Worm (Caenorhabditis elegans) whole organism, L4 larva: ENCODE measurements around the gene mrpl-16.
"Not testable (repeated sequence)": the region's sequence is repeated elsewhere in the genome, so short reads cannot be mapped to it uniquely, and the experiment has no call there.

Experiments
- ces-1 ChIP-seq: fragments of 150-350 bp; sonication (generic microtip); optimal IDR thresholded peaks from 4 replicates; lab custom pipeline; 2014; ENCODE audit warnings: missing biosample characterization, missing genetic modification reagents, missing genetic modification characterization
- lin-13 ChIP-seq: fragments of 150-350 bp; optimal IDR thresholded peaks from 2 replicates; lab custom pipeline; 2014; ENCODE audit warnings: missing biosample characterization, missing genetic modification reagents, missing genetic modification characterization
- lin-38 ChIP-seq: fragments of 200-800 bp; sonication (Bioruptor generic); IDR thresholded peaks from 2 replicates; pipeline ENCODE4 v1.3.6; 2022; ENCODE audit warnings: missing genetic modification reagents, missing genetic modification characterization, missing compliant biosample characterization
- lsy-2 ChIP-seq, 2 experiments: fragments of 150-350 bp in 1 of 2; sonication (generic microtip) in 1 of 2; optimal IDR thresholded peaks; 2 replicates each; lab custom pipeline; 2014 to 2017; ENCODE audit warnings: missing biosample characterization in 2 of 2, missing genetic modification characterization in 2 of 2
- nhr-11 ChIP-seq: fragments of 150-350 bp; optimal IDR thresholded peaks from 2 replicates; lab custom pipeline; 2014; ENCODE audit warnings: missing biosample characterization, missing genetic modification characterization
- unc-39 ChIP-seq: sonication (generic microtip); optimal IDR thresholded peaks from 2 replicates; lab custom pipeline; 2017; ENCODE audit warnings: missing biosample characterization, missing genetic modification characterization

DNA sequence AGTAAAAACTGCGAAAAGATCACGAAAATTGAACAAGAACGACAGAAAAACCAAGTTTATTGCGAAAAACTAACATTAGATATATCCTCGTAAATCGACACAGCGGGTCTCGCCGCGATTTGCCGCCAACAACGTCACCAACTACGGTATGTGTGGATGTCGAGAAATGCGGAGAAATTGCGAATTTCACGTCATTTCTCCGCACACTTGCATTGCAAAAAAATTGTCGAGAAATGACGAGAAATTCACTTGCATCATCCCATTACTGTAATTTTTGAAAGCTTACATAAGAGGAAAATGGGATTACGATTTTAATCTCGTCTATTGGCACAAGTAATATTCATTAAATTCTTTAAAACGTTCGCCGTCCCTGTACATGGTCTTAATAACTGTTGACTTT lies 48.4 kb downstream of the mrpl-16 start:
- TF ChIP-seq unc-39; nhr-11 (tag; lab: Kevin White, UChicago); ces-1; lin-13 (GFP tag; lab: Kevin White, UChicago): not testable (repeated sequence)
- TF ChIP-seq lsy-2 (tag; optimal IDR thresholded peaks at IDR 0.05; lab: Kevin White, UChicago), result peak in 1 of 2 experiments; percentile 38
- TF ChIP-seq lin-38 (GFP tag; lab: Robert Waterston, UW), result peak; percentile 84
